Worm (Caenorhabditis elegans) whole organism, young adult: ENCODE data around the gene C27A2.8.

ENCODE experiments used
- F49E8.2 ChIP-seq: sonication (generic microtip); optimal IDR thresholded peaks from 3 replicates; lab custom pipeline; 2017; ENCODE audit warnings: missing genetic modification characterization, mild to moderate bottlenecking, missing compliant biosample characterization, antibody characterized with exemption, moderate library complexity; ENCODE audit not compliant: insufficient read depth
- ama-1 ChIP-seq, 3 experiments: fragments of 150-350 bp in 1 of 3; sonication (generic microtip) in 2 of 3; optimal IDR thresholded peaks; 2 replicates each; lab custom pipeline; 2014 to 2018; ENCODE audit warnings: missing biosample characterization in 2 of 3, missing genetic modification characterization in 2 of 3, missing genetic modification reagents in 2 of 3
- attf-5 ChIP-seq: fragments of 200-800 bp; sonication (Bioruptor generic); optimal IDR thresholded peaks from 2 replicates; lab custom pipeline; 2018; ENCODE audit warnings: mild to moderate bottlenecking, missing genetic modification characterization, missing compliant biosample characterization
- ceh-79 ChIP-seq: sonication (generic microtip); optimal IDR thresholded peaks from 2 replicates; lab custom pipeline; 2017; ENCODE audit warnings: mild to moderate bottlenecking, missing genetic modification characterization, missing compliant biosample characterization
- dpl-1 ChIP-seq: fragments of 150-350 bp; optimal IDR thresholded peaks from 2 replicates; lab custom pipeline; 2014; ENCODE audit warnings: missing biosample characterization, missing genetic modification reagents, missing genetic modification characterization
- lsy-27 ChIP-seq: sonication (generic microtip); optimal IDR thresholded peaks from 2 replicates; lab custom pipeline; 2017; ENCODE audit warnings: missing genetic modification characterization, mild to moderate bottlenecking, missing compliant biosample characterization, antibody characterized with exemption, missing genotype, borderline replicate concordance; ENCODE audit not compliant: insufficient read depth
- nhr-27 ChIP-seq: fragments of 200-800 bp; sonication (Bioruptor generic); optimal IDR thresholded peaks from 2 replicates; lab custom pipeline; 2018; ENCODE audit warnings: mild to moderate bottlenecking, missing genetic modification characterization, moderate library complexity, missing compliant biosample characterization
- pha-4 ChIP-seq: fragments of 150-350 bp; sonication (generic microtip); optimal IDR thresholded peaks from 2 replicates; lab custom pipeline; 2014; ENCODE audit warnings: missing biosample characterization, missing genetic modification reagents, missing genetic modification characterization
- tbp1 ChIP-seq: fragments of 200-800 bp; sonication (Bioruptor generic); optimal IDR thresholded peaks from 2 replicates; lab custom pipeline; 2018; ENCODE audit warnings: mild to moderate bottlenecking, missing genetic modification characterization, missing compliant biosample characterization
- unc-62 ChIP-seq: fragments of 150-350 bp; optimal IDR thresholded peaks from 2 replicates; lab custom pipeline; 2014; ENCODE audit warnings: missing biosample characterization, missing genetic modification reagents, missing genetic modification characterization
- xnd-1 ChIP-seq: sonication (generic microtip); optimal IDR thresholded peaks from 2 replicates; lab custom pipeline; 2016; ENCODE audit warnings: missing genotype, missing genetic modification reagents, missing genetic modification characterization, missing compliant biosample characterization

DNA sequence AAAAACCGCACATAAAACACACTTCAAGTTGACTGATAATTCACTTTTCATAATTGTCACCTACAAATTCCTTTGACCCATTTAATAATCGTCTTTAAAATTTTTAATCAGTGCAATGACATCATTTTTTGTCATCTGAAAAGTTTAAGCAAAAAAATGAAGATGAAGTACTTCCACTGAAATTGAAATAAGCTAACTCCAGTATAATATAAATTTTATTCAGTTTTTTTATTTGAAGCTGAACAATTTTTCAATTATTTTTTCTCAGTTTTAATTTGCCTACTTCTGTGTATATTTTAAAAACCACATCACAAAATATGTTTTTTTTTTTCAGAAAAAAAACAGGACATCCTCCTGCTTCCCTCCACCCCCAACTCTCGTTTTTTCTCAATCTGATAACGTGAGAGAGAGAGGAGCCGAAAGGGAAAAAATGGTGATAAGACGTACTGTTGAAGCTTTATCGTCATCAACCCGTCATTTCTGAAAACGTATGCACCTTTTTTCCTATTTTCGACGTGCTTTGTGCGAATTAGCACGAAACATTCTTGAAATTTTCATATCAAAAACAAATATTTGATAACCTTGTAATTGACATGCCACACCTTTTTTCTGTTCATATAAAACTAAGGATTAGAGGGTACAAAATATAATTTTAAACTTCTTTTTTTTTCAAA is 36.1 kb upstream of the C27A2.8 start, which contains the start of the genes C04G6.11 and mpk-2:
- TF ChIP-seq attf-5 (GFP tag; lab: Kevin White, UChicago) (no peak), ceh-79 (tag; lab: Kevin White, UChicago) (no peak), xnd-1 (tag; lab: Kevin White, UChicago) (no peak), ama-1 (optimal IDR thresholded peaks at IDR 0.05; lab: Kevin White, UChicago) (no peak), ama-1 (GFP tag; optimal IDR thresholded peaks at IDR 0.05; lab: Kevin White, UChicago) (no peak), dpl-1 (GFP tag; lab: Kevin White, UChicago) (no peak), lsy-27 (tag; lab: Kevin White, UChicago) (no peak), tbp1 (no peak), F49E8.2 (tag; lab: Kevin White, UChicago) (no peak), nhr-27 (tag; lab: Kevin White, UChicago) (no peak), unc-62 (GFP tag; lab: Kevin White, UChicago) (peak; percentile 44), pha-4 (tag; lab: Kevin White, UChicago) (no peak)
